Fruit fly (Drosophila melanogaster) whole organism, pupa: ENCODE measurements around the gene CG45080.
A peak's percentile ranks its signal among the peaks of the same experiment; 100 is the strongest.

ENCODE experiments used
- CG12605 ChIP-seq: fragments of 200-800 bp; sonication (Bioruptor generic); IDR thresholded peaks from 2 replicates; pipeline ENCODE4 v1.3.6; 2022; ENCODE audit warnings: missing biosample characterization, missing genetic modification characterization
- CG14655 ChIP-seq: fragments of 200-800 bp; sonication (Bioruptor generic); optimal IDR thresholded peaks from 3 replicates; lab custom pipeline; 2017; ENCODE audit warnings: mild to moderate bottlenecking, missing biosample characterization, missing genetic modification reagents, missing genetic modification characterization
- CG15710 ChIP-seq: fragments of 200-800 bp; sonication (Bioruptor generic); optimal IDR thresholded peaks from 2 replicates; lab custom pipeline; 2018; ENCODE audit warnings: missing biosample characterization, mild to moderate bottlenecking, missing genetic modification characterization, moderate library complexity
- CG32121 ChIP-seq: fragments of 200-800 bp; sonication (Bioruptor generic); IDR thresholded peaks from 2 replicates; pipeline ENCODE4 v1.3.6; 2022; ENCODE audit warnings: missing biosample characterization, missing genetic modification characterization
- CG34367 ChIP-seq: fragments of 200-800 bp; sonication (Bioruptor generic); optimal IDR thresholded peaks from 2 replicates; lab custom pipeline; 2018; ENCODE audit warnings: missing biosample characterization, mild to moderate bottlenecking, missing genetic modification characterization
- CG8159 ChIP-seq: fragments of 200-800 bp; sonication (Bioruptor generic); optimal IDR thresholded peaks from 3 replicates; lab custom pipeline; 2018; ENCODE audit warnings: missing biosample characterization, mild to moderate bottlenecking, missing genetic modification characterization, moderate library complexity
- CG8301 ChIP-seq: fragments of 200-800 bp; sonication (Bioruptor generic); optimal IDR thresholded peaks from 2 replicates; lab custom pipeline; 2018; ENCODE audit warnings: missing biosample characterization, mild to moderate bottlenecking, missing genetic modification characterization
- CG9948 ChIP-seq: fragments of 200-800 bp; sonication (Bioruptor generic); optimal IDR thresholded peaks from 2 replicates; lab custom pipeline; 2018; ENCODE audit warnings: missing biosample characterization, mild to moderate bottlenecking, missing genetic modification characterization, moderate library complexity
- D1 ChIP-seq: fragments of 200-800 bp; sonication (Bioruptor generic); optimal IDR thresholded peaks from 2 replicates; lab custom pipeline; 2018; ENCODE audit warnings: missing biosample characterization, mild to moderate bottlenecking, missing genetic modification characterization, moderate library complexity
- EcR ChIP-seq: fragments of 200-800 bp; sonication (Bioruptor generic); optimal IDR thresholded peaks from 3 replicates; lab custom pipeline; 2019; ENCODE audit warnings: missing biosample characterization, missing genetic modification characterization, mild to moderate bottlenecking, moderate library complexity, missing genetic modification reagents
- Pif1A ChIP-seq: fragments of 200-800 bp; sonication (Bioruptor generic); optimal IDR thresholded peaks from 3 replicates; lab custom pipeline; 2016; ENCODE audit warnings: missing biosample characterization, missing genetic modification characterization
- fd96Ca ChIP-seq: fragments of 200-800 bp; sonication (Bioruptor generic); IDR thresholded peaks from 3 replicates; pipeline ENCODE4 v1.3.6; 2022; ENCODE audit warnings: missing biosample characterization, missing genetic modification characterization
- gl ChIP-seq: fragments of 200-800 bp; sonication (Bioruptor generic); optimal IDR thresholded peaks from 2 replicates; lab custom pipeline; 2018; ENCODE audit warnings: missing biosample characterization, mild to moderate bottlenecking, missing genetic modification characterization
- rn ChIP-seq: fragments of 200-800 bp; sonication (Bioruptor generic); IDR thresholded peaks from 2 replicates; pipeline ENCODE4 v1.3.6; 2022; ENCODE audit warnings: missing biosample characterization, missing genetic modification characterization

dm6 chr3R:13364175-13365174 lies 45.4 kb upstream of the CG45080 start, which contains the start of gene Dic1:
- peak; percentile 39 for TF ChIP-seq EcR (GFP tag; lab: Kevin White, UChicago)
- TF ChIP-seq CG9948 (tag; lab: Kevin White, UChicago), result peak; percentile 94
- TF ChIP-seq CG15710, result peak; percentile 95
- peak; percentile 89 for TF ChIP-seq CG34367 (tag; lab: Kevin White, UChicago)
- TF ChIP-seq gl (tag; lab: Kevin White, UChicago), result peak; percentile 51
- peak; percentile 83 for TF ChIP-seq fd96Ca (GFP tag; lab: Robert Waterston, UW)
- peak; percentile 85 for TF ChIP-seq rn
- TF ChIP-seq CG8159, result peak; percentile 98
- peak; percentile 94 for TF ChIP-seq Pif1A (GFP tag; lab: Kevin White, UChicago)
- TF ChIP-seq CG8301 (tag; lab: Kevin White, UChicago), result peak; percentile 98
- TF ChIP-seq CG32121, result peak; percentile 94
- TF ChIP-seq CG12605 (GFP tag; lab: Robert Waterston, UW), result peak; percentile 85
- TF ChIP-seq CG14655 (GFP tag; lab: Kevin White, UChicago), result peak; percentile 98
- peak; percentile 98 for TF ChIP-seq D1 (tag; lab: Kevin White, UChicago)
